Worm (Caenorhabditis elegans) whole organism, L4/young adult: ENCODE data around the gene Y105C5B.18.

ENCODE experiments used
- W03F9.2 ChIP-seq: fragments of 150-350 bp; optimal IDR thresholded peaks from 2 replicates; lab custom pipeline; 2014; ENCODE audit warnings: missing biosample characterization, missing genetic modification characterization
- dao-5 ChIP-seq: sonication (generic microtip); optimal IDR thresholded peaks from 2 replicates; lab custom pipeline; 2016; ENCODE audit warnings: missing genotype, missing genetic modification characterization, moderate library complexity, missing compliant biosample characterization
- him-1 ChIP-seq: sonication (generic microtip); optimal IDR thresholded peaks from 2 replicates; lab custom pipeline; 2016; ENCODE audit warnings: missing genotype, missing genetic modification reagents, missing genetic modification characterization, missing compliant biosample characterization

ce11 chrIV:15949995-15950394 lies 14.4 kb upstream of the Y105C5B.18 start:
- TF ChIP-seq him-1 (tag; lab: Kevin White, UChicago) (no peak), dao-5 (tag; lab: Kevin White, UChicago) (no peak), W03F9.2 (tag; lab: Kevin White, UChicago) (no peak)
